Worm (Caenorhabditis elegans): ENCODE data around the gene ZC84.7.

The ZC84.7 gene

ce11 chrIII:9152950-9153349, 32.9 kb upstream of the ZC84.7 start:
- TF ChIP-seq chd-7 (tag; optimal IDR thresholded peaks at IDR 0.05), result no peak
- no peak for TF ChIP-seq fkh-3 (tag; optimal IDR thresholded peaks at IDR 0.05)
- peak; percentile 35 for TF ChIP-seq somi-1 (GFP tag; optimal IDR thresholded peaks at IDR 0.05)

- TF ChIP-seq mcd-1 (GFP tag; IDR thresholded peaks at IDR 0.05), result no peak
- TF ChIP-seq rpc-1 (optimal IDR thresholded peaks at IDR 0.05), result no peak
- TF ChIP-seq rpc-1 (tag; optimal IDR thresholded peaks at IDR 0.05), result no peak
- TF ChIP-seq B0261.1 (tag; optimal IDR thresholded peaks at IDR 0.05), result no peak
- TF ChIP-seq let-526 (GFP tag; IDR thresholded peaks at IDR 0.05), result no peak
- TF ChIP-seq lir-1 (GFP tag; conservative IDR thresholded peaks at IDR 0.05), result no peak
- TF ChIP-seq ama-1 (optimal IDR thresholded peaks at IDR 0.05), result no peak
- TF ChIP-seq ama-1 (GFP tag; optimal IDR thresholded peaks at IDR 0.05), result no peak
- no peak for TF ChIP-seq lsl-1 (GFP tag; optimal IDR thresholded peaks at IDR 0.05)
- no peak for TF ChIP-seq K11D2.4 (GFP tag; IDR thresholded peaks at IDR 0.05)
- TF ChIP-seq nfyb-1 (GFP tag; IDR thresholded peaks at IDR 0.05), result no peak
- no peak for TF ChIP-seq ztf-3 (GFP tag; optimal IDR thresholded peaks at IDR 0.05)
- TF ChIP-seq F57A8.1 (GFP tag; optimal IDR thresholded peaks at IDR 0.05), result no peak
These were observed 32.0 kb upstream of the ZC84.7 start, which contains the start of gene nhl-1 for ce11 chrIII:9153809-9154208. Gene nhl-1 (minus strand): TSS chrIII:9153909.

ce11 chrIII:9154766-9155165, 31.1 kb upstream of the ZC84.7 start, which contains the start of gene irld-34:
Gene irld-34 (plus strand): TSS chrIII:9155066.
- TF ChIP-seq let-526 (GFP tag; IDR thresholded peaks at IDR 0.05), result no peak
- TF ChIP-seq nhr-120 (GFP tag; IDR thresholded peaks at IDR 0.05), result no peak
- TF ChIP-seq B0035.1 (tag; optimal IDR thresholded peaks at IDR 0.05), result no peak
- TF ChIP-seq cebp-1 (GFP tag; IDR thresholded peaks at IDR 0.05), result no peak
- no peak for TF ChIP-seq cebp-1 (tag; optimal IDR thresholded peaks at IDR 0.05)
- no peak for TF ChIP-seq hmg-1.2 (GFP tag; IDR thresholded peaks at IDR 0.05)
- TF ChIP-seq snpc-1.3 (tag; optimal IDR thresholded peaks at IDR 0.05; ENCODE audit: insufficient read depth), result no peak
- no peak for TF ChIP-seq F39B2.1 (GFP tag; IDR thresholded peaks at IDR 0.05)
- TF ChIP-seq hmg-20 (GFP tag; IDR thresholded peaks at IDR 0.05), result no peak
- TF ChIP-seq lag-1 (GFP tag; IDR thresholded peaks at IDR 0.05), result no peak
- no peak for TF ChIP-seq somi-1 (GFP tag; optimal IDR thresholded peaks at IDR 0.05)
- no peak for TF ChIP-seq lin-35 (GFP tag; optimal IDR thresholded peaks at IDR 0.05)
- no peak for TF ChIP-seq egl-18 (GFP tag; IDR thresholded peaks at IDR 0.05)
- no peak for TF ChIP-seq dpff-1 (tag; optimal IDR thresholded peaks at IDR 0.05)
- no peak for TF ChIP-seq repo-1 (tag; optimal IDR thresholded peaks at IDR 0.05)
- no peak for TF ChIP-seq K12H6.12 (tag; optimal IDR thresholded peaks at IDR 0.05)
- no peak for TF ChIP-seq Y67H2A.10 (GFP tag; conservative IDR thresholded peaks at IDR 0.05)
- no peak for TF ChIP-seq lsy-27 (tag; optimal IDR thresholded peaks at IDR 0.05; ENCODE audit: borderline replicate concordance, insufficient read depth)
- no peak for TF ChIP-seq efl-1 (GFP tag; optimal IDR thresholded peaks at IDR 0.05)
- TF ChIP-seq snpc-4 (GFP tag; optimal IDR thresholded peaks at IDR 0.05), result no peak
- no peak for TF ChIP-seq snpc-4 (tag; optimal IDR thresholded peaks at IDR 0.05)
- TF ChIP-seq nfya-2 (GFP tag; IDR thresholded peaks at IDR 0.05), result no peak

ce11 chrIII:9161553-9161952, 24.3 kb upstream of the ZC84.7 start, which contains the start of gene ptr-9:
Gene ptr-9 (minus strand): TSS chrIII:9161653.
- no peak for TF ChIP-seq ZK185.1 (tag; optimal IDR thresholded peaks at IDR 0.05; ENCODE audit: poor library complexity, severe bottlenecking)
- no peak for TF ChIP-seq him-1 (tag; optimal IDR thresholded peaks at IDR 0.05)
- TF ChIP-seq snpc-4 (GFP tag; optimal IDR thresholded peaks at IDR 0.05), result no peak
- no peak for TF ChIP-seq snpc-4 (tag; optimal IDR thresholded peaks at IDR 0.05)
- TF ChIP-seq Y56A3A.18 (GFP tag; IDR thresholded peaks at IDR 0.05), result no peak
- TF ChIP-seq hmg-1.2 (GFP tag; IDR thresholded peaks at IDR 0.05), result no peak
- no peak for TF ChIP-seq rpc-1 (optimal IDR thresholded peaks at IDR 0.05)
- no peak for TF ChIP-seq rpc-1 (tag; optimal IDR thresholded peaks at IDR 0.05)
- TF ChIP-seq hmg-20 (GFP tag; IDR thresholded peaks at IDR 0.05), result no peak
- no peak for TF ChIP-seq bed-2 (GFP tag; IDR thresholded peaks at IDR 0.05)
